Worm (Caenorhabditis elegans) whole organism, midembryonic: ENCODE measurements around the gene nos-3.

Experiments
- cog-1 ChIP-seq: sonication (generic microtip); optimal IDR thresholded peaks from 2 replicates; lab custom pipeline; 2016; ENCODE audit warnings: missing genetic modification characterization, missing compliant biosample characterization
- flt-1 ChIP-seq: fragments of 200-800 bp; sonication (Bioruptor generic); IDR thresholded peaks from 2 replicates; pipeline ENCODE4 v1.3.6; 2022; ENCODE audit warnings: missing genetic modification characterization, missing compliant biosample characterization
- med-1 ChIP-seq: sonication (generic microtip); optimal IDR thresholded peaks from 2 replicates; lab custom pipeline; 2017; ENCODE audit warnings: missing genetic modification characterization, mild to moderate bottlenecking, missing compliant biosample characterization, antibody characterized with exemption, missing genetic modification reagents; ENCODE audit not compliant: insufficient read depth
- ztf-23 ChIP-seq: fragments of 200-800 bp; sonication (Bioruptor generic); IDR thresholded peaks from 2 replicates; pipeline ENCODE4 v1.3.6; 2022; ENCODE audit warnings: missing genetic modification reagents, missing genetic modification characterization, missing compliant biosample characterization

- TF ChIP-seq med-1 (GFP tag; lab: Kevin White, UChicago), result no peak
- TF ChIP-seq ztf-23 (GFP tag; lab: Robert Waterston, UW), result no peak
- no peak for TF ChIP-seq cog-1 (tag; lab: Kevin White, UChicago)
- no peak for TF ChIP-seq flt-1 (GFP tag; lab: Robert Waterston, UW)
Measured at ce11 chrII:9724464-9724863, 21.7 kb upstream of the nos-3 start, which contains the start of gene cutl-2.
